Fruit fly (Drosophila melanogaster) whole organism, embryonic: ENCODE results near the gene CG34267.

Source experiments
- CG12071 ChIP-seq: fragments of 200-800 bp; sonication (Bioruptor generic); optimal IDR thresholded peaks from 3 replicates; lab custom pipeline; 2018; ENCODE audit warnings: missing biosample characterization, mild to moderate bottlenecking, missing genetic modification characterization
- CG13624 ChIP-seq: fragments of 200-800 bp; sonication (Bioruptor generic); optimal IDR thresholded peaks from 2 replicates; lab custom pipeline; 2016; ENCODE audit warnings: missing biosample characterization, missing genetic modification characterization
- CG14441 ChIP-seq: fragments of 200-800 bp; sonication (Bioruptor generic); IDR thresholded peaks from 2 replicates; pipeline ENCODE4 v1.3.6; 2022; ENCODE audit warnings: missing biosample characterization, missing genetic modification characterization
- CG15011 ChIP-seq: fragments of 200-800 bp; sonication (Bioruptor generic); optimal IDR thresholded peaks from 3 replicates; lab custom pipeline; 2018; ENCODE audit warnings: missing biosample characterization, mild to moderate bottlenecking, missing genetic modification characterization
- CG2120 ChIP-seq: fragments of 200-800 bp; sonication (Bioruptor generic); optimal IDR thresholded peaks from 3 replicates; lab custom pipeline; 2016; ENCODE audit warnings: missing biosample characterization, missing genetic modification characterization
- CG2199 ChIP-seq: fragments of 200-800 bp; sonication (Bioruptor generic); IDR thresholded peaks from 3 replicates; pipeline ENCODE4 v1.3.6; 2022; ENCODE audit warnings: missing biosample characterization, missing genetic modification characterization
- CG30403 ChIP-seq: fragments of 200-800 bp; sonication (Bioruptor generic); optimal IDR thresholded peaks from 3 replicates; lab custom pipeline; 2016; ENCODE audit warnings: missing biosample characterization, missing genetic modification characterization
- CG31224 ChIP-seq: fragments of 200-800 bp; sonication (Bioruptor generic); IDR thresholded peaks from 2 replicates; pipeline ENCODE4 v1.3.6; 2022; ENCODE audit warnings: missing biosample characterization, missing genetic modification characterization
- CG31388 ChIP-seq: fragments of 200-800 bp; sonication (Bioruptor generic); optimal IDR thresholded peaks from 2 replicates; lab custom pipeline; 2016; ENCODE audit warnings: missing biosample characterization, missing genetic modification characterization
- CG32532 ChIP-seq: fragments of 200-800 bp; sonication (Bioruptor generic); IDR thresholded peaks from 2 replicates; pipeline ENCODE4 v1.3.6; 2022; ENCODE audit warnings: missing biosample characterization, missing genetic modification characterization
- CG3995 ChIP-seq: fragments of 200-800 bp; sonication (Bioruptor generic); optimal IDR thresholded peaks from 3 replicates; lab custom pipeline; 2016; ENCODE audit warnings: missing biosample characterization, missing genetic modification characterization
- CG4282 ChIP-seq: fragments of 200-800 bp; sonication (Bioruptor generic); optimal IDR thresholded peaks from 2 replicates; lab custom pipeline; 2016; ENCODE audit warnings: missing biosample characterization, missing genetic modification characterization
- CG5953 ChIP-seq: fragments of 200-800 bp; sonication (Bioruptor generic); IDR thresholded peaks from 2 replicates; pipeline ENCODE4 v1.3.6; 2022; ENCODE audit warnings: missing biosample characterization, missing genetic modification characterization
- CG6254 ChIP-seq: fragments of 200-800 bp; sonication (Bioruptor generic); optimal IDR thresholded peaks from 3 replicates; lab custom pipeline; 2017; ENCODE audit warnings: mild to moderate bottlenecking, missing biosample characterization, missing genetic modification reagents, missing genetic modification characterization
- CG8944 ChIP-seq: fragments of 200-800 bp; sonication (Bioruptor generic); optimal IDR thresholded peaks from 3 replicates; lab custom pipeline; 2016; ENCODE audit warnings: missing biosample characterization, missing genetic modification characterization
- CG9797 ChIP-seq: fragments of 200-800 bp; sonication (Bioruptor generic); optimal IDR thresholded peaks from 3 replicates; lab custom pipeline; 2018; ENCODE audit warnings: missing biosample characterization, mild to moderate bottlenecking, missing genetic modification characterization
- CG9932 ChIP-seq: fragments of 200-800 bp; sonication (Bioruptor generic); IDR thresholded peaks from 2 replicates; pipeline ENCODE4 v1.3.6; 2022; ENCODE audit warnings: missing biosample characterization, missing genetic modification characterization
- D19A ChIP-seq: fragments of 200-800 bp; optimal IDR thresholded peaks from 3 replicates; lab custom pipeline; 2019; ENCODE audit warnings: missing biosample characterization, mild to moderate bottlenecking, missing genetic modification characterization, moderate library complexity
- Deaf1 ChIP-seq: fragments of 200-800 bp; optimal IDR thresholded peaks from 3 replicates; lab custom pipeline; 2019; ENCODE audit warnings: missing biosample characterization, mild to moderate bottlenecking, missing genetic modification characterization, moderate library complexity
- Fer2 ChIP-seq: fragments of 200-800 bp; sonication (Bioruptor generic); optimal IDR thresholded peaks from 2 replicates; lab custom pipeline; 2018; ENCODE audit warnings: missing biosample characterization, mild to moderate bottlenecking, missing genetic modification characterization, moderate library complexity
- H15 ChIP-seq: fragments of 200-800 bp; sonication (Bioruptor generic); IDR thresholded peaks from 3 replicates; pipeline ENCODE4 v1.3.6; 2022; ENCODE audit warnings: missing biosample characterization, missing genetic modification characterization
- H2.0 ChIP-seq: fragments of 200-800 bp; sonication (Bioruptor generic); IDR thresholded peaks from 2 replicates; pipeline ENCODE4 v1.3.6; 2022; ENCODE audit warnings: missing biosample characterization, missing genetic modification characterization
- HHEX ChIP-seq: fragments of 200-800 bp; sonication (Bioruptor generic); optimal IDR thresholded peaks from 3 replicates; lab custom pipeline; 2017; ENCODE audit warnings: missing biosample characterization, mild to moderate bottlenecking, missing genetic modification characterization, missing genetic modification reagents
- Hr39 ChIP-seq: fragments of >200 bp; optimal IDR thresholded peaks from 2 replicates; lab custom pipeline; 2017
- Oli ChIP-seq: fragments of 200-800 bp; sonication (Bioruptor generic); optimal IDR thresholded peaks from 2 replicates; lab custom pipeline; 2018; ENCODE audit warnings: missing biosample characterization, mild to moderate bottlenecking, missing genetic modification characterization, moderate library complexity
- PHDP ChIP-seq: fragments of 200-800 bp; sonication (Bioruptor generic); optimal IDR thresholded peaks from 3 replicates; lab custom pipeline; 2018; ENCODE audit warnings: missing biosample characterization, mild to moderate bottlenecking, missing genetic modification characterization, moderate library complexity
- Vsx1 ChIP-seq: fragments of 200-800 bp; sonication (Bioruptor generic); optimal IDR thresholded peaks from 2 replicates; lab custom pipeline; 2017; ENCODE audit warnings: missing biosample characterization, mild to moderate bottlenecking, missing genetic modification characterization, missing genetic modification reagents
- Xbp1 ChIP-seq: fragments of 200-800 bp; sonication (Bioruptor generic); optimal IDR thresholded peaks from 3 replicates; lab custom pipeline; 2016; ENCODE audit warnings: missing biosample characterization, mild to moderate bottlenecking, missing genetic modification characterization
- btn ChIP-seq: fragments of 200-800 bp; sonication (Bioruptor generic); optimal IDR thresholded peaks from 2 replicates; lab custom pipeline; 2016; ENCODE audit warnings: missing biosample characterization, missing genetic modification characterization
- dm ChIP-seq: fragments of 200-800 bp; sonication (Bioruptor generic); optimal IDR thresholded peaks from 3 replicates; lab custom pipeline; 2016; ENCODE audit warnings: missing biosample characterization, missing genetic modification characterization
- fd102C ChIP-seq: fragments of 200-800 bp; sonication (Bioruptor generic); optimal IDR thresholded peaks from 2 replicates; lab custom pipeline; 2018; ENCODE audit warnings: missing biosample characterization, mild to moderate bottlenecking, missing genetic modification characterization, moderate library complexity
- gsb ChIP-seq: fragments of 200-800 bp; sonication (Bioruptor generic); IDR thresholded peaks from 2 replicates; pipeline ENCODE4 v1.3.6; 2022; ENCODE audit warnings: missing biosample characterization, missing genetic modification characterization
- gt ChIP-seq: fragments of 200-800 bp; sonication (Bioruptor generic); IDR thresholded peaks from 2 replicates; pipeline ENCODE4 v1.3.6; 2022; ENCODE audit warnings: missing biosample characterization, missing genetic modification characterization
- ham ChIP-seq: fragments of 200-800 bp; sonication (Bioruptor generic); IDR thresholded peaks from 2 replicates; pipeline ENCODE4 v1.3.6; 2022; ENCODE audit warnings: missing biosample characterization, missing genetic modification characterization
- her ChIP-seq: fragments of 200-800 bp; sonication (Bioruptor generic); optimal IDR thresholded peaks from 2 replicates; lab custom pipeline; 2016; ENCODE audit warnings: missing biosample characterization, missing genetic modification characterization
- insv ChIP-seq, 2 experiments: fragments of 200-800 bp; sonication (Bioruptor generic); optimal IDR thresholded peaks; 3 replicates each; lab custom pipeline; 2016 to 2018; ENCODE audit warnings: missing biosample characterization in 2 of 2, missing genetic modification characterization in 2 of 2
- jumu ChIP-seq: fragments of 200-800 bp; sonication (Bioruptor generic); optimal IDR thresholded peaks from 3 replicates; lab custom pipeline; 2016; ENCODE audit warnings: missing biosample characterization, missing genetic modification characterization
- lab ChIP-seq: fragments of 200-800 bp; sonication (Bioruptor generic); optimal IDR thresholded peaks from 3 replicates; lab custom pipeline; 2017; ENCODE audit warnings: missing biosample characterization, missing genetic modification characterization, mild to moderate bottlenecking, moderate library complexity, missing genetic modification reagents
- mirr ChIP-seq: fragments of 200-800 bp; sonication (Bioruptor generic); optimal IDR thresholded peaks from 3 replicates; lab custom pipeline; 2018; ENCODE audit warnings: missing biosample characterization, mild to moderate bottlenecking, missing genetic modification characterization
- mld ChIP-seq: fragments of 200-800 bp; sonication (Bioruptor generic); IDR thresholded peaks from 3 replicates; pipeline ENCODE4 v1.3.6; 2022; ENCODE audit warnings: missing biosample characterization, missing genetic modification characterization; ENCODE audit not compliant: partially characterized antibody
- nerfin-1 ChIP-seq: fragments of 200-800 bp; sonication (Bioruptor generic); optimal IDR thresholded peaks from 3 replicates; lab custom pipeline; 2019; ENCODE audit warnings: missing biosample characterization, mild to moderate bottlenecking, missing genetic modification characterization, moderate library complexity
- onecut ChIP-seq: fragments of 200-800 bp; sonication (Bioruptor generic); IDR thresholded peaks from 2 replicates; pipeline ENCODE4 v1.3.6; 2022; ENCODE audit warnings: missing biosample characterization, missing genetic modification characterization
- org-1 ChIP-seq: fragments of 200-800 bp; sonication (Bioruptor generic); optimal IDR thresholded peaks from 2 replicates; lab custom pipeline; 2017; ENCODE audit warnings: missing biosample characterization, missing genetic modification characterization
- p53 ChIP-seq: fragments of 200-800 bp; sonication (Bioruptor generic); optimal IDR thresholded peaks from 2 replicates; lab custom pipeline; 2016; ENCODE audit warnings: missing biosample characterization, missing genetic modification characterization
- repo ChIP-seq: fragments of 200-800 bp; sonication (Bioruptor generic); optimal IDR thresholded peaks from 2 replicates; lab custom pipeline; 2016; ENCODE audit warnings: missing biosample characterization, missing genetic modification characterization
- run ChIP-seq: fragments of 200-800 bp; sonication (Bioruptor generic); optimal IDR thresholded peaks from 3 replicates; lab custom pipeline; 2018; ENCODE audit warnings: missing biosample characterization, mild to moderate bottlenecking, missing genetic modification characterization
- sug ChIP-seq: fragments of 200-800 bp; optimal IDR thresholded peaks from 2 replicates; lab custom pipeline; 2019; ENCODE audit warnings: missing biosample characterization, mild to moderate bottlenecking, missing genetic modification characterization, moderate library complexity
- tap ChIP-seq: fragments of 200-800 bp; optimal IDR thresholded peaks from 3 replicates; lab custom pipeline; 2019; ENCODE audit warnings: missing biosample characterization, mild to moderate bottlenecking, missing genetic modification characterization, moderate library complexity
- tup ChIP-seq: fragments of 200-800 bp; sonication (Bioruptor generic); optimal IDR thresholded peaks from 2 replicates; lab custom pipeline; 2016; ENCODE audit warnings: missing biosample characterization, mild to moderate bottlenecking, missing genetic modification characterization, moderate library complexity
- twi ChIP-seq: fragments of 200-800 bp; optimal IDR thresholded peaks from 2 replicates; lab custom pipeline; 2019; ENCODE audit warnings: missing biosample characterization, mild to moderate bottlenecking, missing genetic modification characterization, moderate library complexity
- yki ChIP-seq: fragments of >200 bp; optimal IDR thresholded peaks from 3 replicates; lab custom pipeline; 2018

The CG34267 gene

DNA sequence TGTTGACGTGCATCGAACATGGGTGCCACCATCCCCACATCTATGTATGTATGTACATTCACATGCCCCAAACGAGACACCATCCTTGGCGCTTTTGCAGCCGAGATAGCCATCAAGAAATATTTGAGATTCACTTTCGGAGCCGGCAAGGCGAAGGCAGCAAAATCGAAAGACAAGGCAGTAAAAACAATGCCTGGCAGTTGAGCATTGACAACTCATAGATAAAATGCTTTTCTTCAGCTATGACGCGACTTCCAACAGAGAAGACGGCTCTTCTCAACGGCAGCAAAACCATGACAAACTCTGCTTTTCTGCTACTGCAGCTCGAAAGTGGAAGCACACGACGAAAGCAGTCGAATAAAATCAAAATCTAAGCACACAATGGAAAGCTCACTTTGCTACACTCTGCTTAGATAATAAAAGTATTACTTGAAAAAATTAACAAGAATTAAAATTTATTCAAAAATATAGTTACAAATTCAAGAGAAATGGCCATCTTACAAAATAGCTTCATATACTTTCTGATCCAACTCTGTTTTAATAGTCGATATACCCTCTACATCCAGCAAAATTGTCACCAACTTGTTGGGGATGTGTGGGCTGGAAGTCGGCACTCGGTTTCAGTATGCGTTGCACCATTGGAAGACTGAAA lies 16.8 kb upstream of the CG34267 start (continued):
- TF ChIP-seq CG3995 (GFP tag; lab: Kevin White, UChicago): no peak
- no peak for TF ChIP-seq lab
- TF ChIP-seq twi (tag; lab: Kevin White, UChicago): no peak
- TF ChIP-seq Fer2 (tag; lab: Kevin White, UChicago): no peak
- TF ChIP-seq gsb (GFP tag; lab: Robert Waterston, UW): no peak
- peak; percentile 26 for TF ChIP-seq tap (tag; lab: Kevin White, UChicago)
- no peak for TF ChIP-seq CG14441
- TF ChIP-seq mld: no peak
- TF ChIP-seq CG2199: peak; percentile 93
- no peak for TF ChIP-seq sug
- TF ChIP-seq ham (GFP tag; lab: Robert Waterston, UW): no peak
- TF ChIP-seq PHDP (tag; lab: Kevin White, UChicago): no peak
- TF ChIP-seq jumu: no peak
- no peak for TF ChIP-seq btn (GFP tag; lab: Kevin White, UChicago)
- no peak for TF ChIP-seq org-1 (GFP tag; lab: Kevin White, UChicago)
- TF ChIP-seq Deaf1 (tag; lab: Kevin White, UChicago): no peak
- no peak for TF ChIP-seq CG12071
- TF ChIP-seq CG5953 (GFP tag; lab: Robert Waterston, UW): peak; percentile 65
- TF ChIP-seq p53 (GFP tag; lab: Kevin White, UChicago): no peak
- TF ChIP-seq HHEX (GFP tag; lab: Kevin White, UChicago): no peak
- TF ChIP-seq repo (GFP tag; lab: Kevin White, UChicago): no peak
- TF ChIP-seq Hr39 (lab: Kevin White, UChicago): no peak
- no peak for TF ChIP-seq dm (GFP tag; lab: Kevin White, UChicago)
- no peak for TF ChIP-seq yki (lab: Kevin White, UChicago)
- peak; percentile 15 for TF ChIP-seq Oli (tag; lab: Kevin White, UChicago)
- TF ChIP-seq CG4282 (GFP tag; lab: Kevin White, UChicago): no peak
- TF ChIP-seq H2.0 (GFP tag; lab: Robert Waterston, UW): no peak
- no peak for TF ChIP-seq Vsx1
- peak; percentile 42; the same call in 1 of the 3 replicates for TF ChIP-seq H15
- peak; percentile 3 for TF ChIP-seq nerfin-1
- TF ChIP-seq Xbp1: peak; percentile 6
- no peak for TF ChIP-seq CG8944 (GFP tag; lab: Kevin White, UChicago)
- TF ChIP-seq tup (GFP tag; lab: Kevin White, UChicago): no peak
- no peak for TF ChIP-seq her (GFP tag; lab: Kevin White, UChicago)
- TF ChIP-seq run: no peak
- TF ChIP-seq CG9797 (GFP tag; lab: Kevin White, UChicago): no peak
- TF ChIP-seq CG6254: peak; percentile 7
- peak; percentile 80 for TF ChIP-seq D19A (tag; lab: Kevin White, UChicago)
- no peak for TF ChIP-seq CG9932 (GFP tag; lab: Robert Waterston, UW)
- no peak for TF ChIP-seq CG13624 (GFP tag; lab: Kevin White, UChicago)
- TF ChIP-seq gt (GFP tag; lab: Robert Waterston, UW): no peak
- TF ChIP-seq CG32532 (GFP tag; lab: Robert Waterston, UW): no peak
- no peak for TF ChIP-seq CG15011 (GFP tag; lab: Kevin White, UChicago)
- no peak for TF ChIP-seq fd102C (GFP tag; lab: Kevin White, UChicago)
- no peak for TF ChIP-seq onecut (GFP tag; lab: Robert Waterston, UW)
- TF ChIP-seq mirr (GFP tag; lab: Kevin White, UChicago): no peak
- no peak for TF ChIP-seq CG2120 (GFP tag; lab: Kevin White, UChicago)
- TF ChIP-seq CG30403 (GFP tag; lab: Kevin White, UChicago): peak; percentile 5
- TF ChIP-seq CG31224 (GFP tag; lab: Robert Waterston, UW): no peak
- TF ChIP-seq CG31388: no peak
- no peak for TF ChIP-seq insv (GFP tag; optimal IDR thresholded peaks at IDR 0.05; lab: Kevin White, UChicago)
